Worm (Caenorhabditis elegans) whole organism, mixed stage, embryonic: Measurements from ENCODE around the gene cdk-1.

Experiments used
- ceh-43 ChIP-seq: fragments of 200-800 bp; sonication (Bioruptor generic); optimal IDR thresholded peaks from 2 replicates; lab custom pipeline; 2018; ENCODE audit warnings: mild to moderate bottlenecking, missing genetic modification characterization, moderate library complexity, missing compliant biosample characterization
- ces-1 ChIP-seq: fragments of 150-350 bp; optimal IDR thresholded peaks from 2 replicates; lab custom pipeline; 2014; ENCODE audit warnings: missing biosample characterization, missing genetic modification reagents, missing genetic modification characterization
- elt-3 ChIP-seq: fragments of 150-350 bp; optimal IDR thresholded peaks from 2 replicates; lab custom pipeline; 2014; ENCODE audit warnings: missing biosample characterization, missing genetic modification characterization
- lin-13 ChIP-seq: fragments of 150-350 bp; optimal IDR thresholded peaks from 2 replicates; lab custom pipeline; 2014; ENCODE audit warnings: missing biosample characterization, missing genetic modification characterization
- lsy-2 ChIP-seq: fragments of 150-350 bp; optimal IDR thresholded peaks from 2 replicates; lab custom pipeline; 2014; ENCODE audit warnings: missing biosample characterization, missing genetic modification characterization
- nhr-12 ChIP-seq: fragments of 150-350 bp; optimal IDR thresholded peaks from 2 replicates; lab custom pipeline; 2014; ENCODE audit warnings: missing biosample characterization, missing genetic modification characterization
- nhr-237 ChIP-seq: fragments of 150-350 bp; optimal IDR thresholded peaks from 2 replicates; lab custom pipeline; 2014; ENCODE audit warnings: missing biosample characterization, missing genetic modification characterization
- nhr-76 ChIP-seq: sonication (generic microtip); optimal IDR thresholded peaks from 2 replicates; lab custom pipeline; 2017; ENCODE audit warnings: missing biosample characterization, missing genetic modification characterization
- pha-4 ChIP-seq: fragments of 150-350 bp; optimal IDR thresholded peaks from 2 replicates; lab custom pipeline; 2018; ENCODE audit warnings: missing biosample characterization, missing genetic modification reagents, missing genetic modification characterization
- unc-39 ChIP-seq: fragments of 150-350 bp; optimal IDR thresholded peaks from 2 replicates; lab custom pipeline; 2014; ENCODE audit warnings: missing biosample characterization, missing genetic modification characterization
- unc-62 ChIP-seq: fragments of 150-350 bp; optimal IDR thresholded peaks from 2 replicates; lab custom pipeline; 2014; ENCODE audit warnings: missing biosample characterization, missing genetic modification reagents, missing genetic modification characterization

DNA sequence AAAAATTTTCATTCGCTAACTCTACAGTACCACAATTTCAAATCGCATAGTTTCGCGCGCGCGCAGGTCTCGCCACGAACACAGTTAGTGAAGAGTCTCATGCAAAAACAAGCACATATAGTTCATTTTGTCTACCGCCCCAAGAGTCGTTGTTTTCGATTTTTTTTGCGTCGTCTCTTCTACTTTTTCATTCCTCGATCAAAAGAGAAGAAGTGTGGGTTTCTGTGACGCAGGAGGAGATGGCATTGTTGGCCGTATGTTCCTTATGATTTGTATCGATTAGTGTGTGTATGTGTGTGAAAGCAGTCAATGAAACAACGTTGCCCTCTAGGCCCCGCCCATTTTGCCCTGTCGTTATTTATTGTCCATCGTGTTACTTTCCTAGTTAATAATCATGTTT, 49.4 kb upstream of the cdk-1 start:
- TF ChIP-seq lin-13 (tag; lab: Kevin White, UChicago) (no peak), ces-1 (no peak), nhr-12 (tag; lab: Kevin White, UChicago) (no peak), elt-3 (no peak), pha-4 (tag; lab: Kevin White, UChicago) (no peak), nhr-76 (tag; lab: Kevin White, UChicago) (no peak), lsy-2 (no peak), unc-62 (GFP tag; lab: Kevin White, UChicago) (no peak), unc-39 (tag; lab: Kevin White, UChicago) (no peak), ceh-43 (GFP tag; lab: Kevin White, UChicago) (no peak), nhr-237 (tag; lab: Kevin White, UChicago) (no peak)
